Worm (Caenorhabditis elegans): ENCODE results near the gene spin-4.

Gene spin-4

DNA sequence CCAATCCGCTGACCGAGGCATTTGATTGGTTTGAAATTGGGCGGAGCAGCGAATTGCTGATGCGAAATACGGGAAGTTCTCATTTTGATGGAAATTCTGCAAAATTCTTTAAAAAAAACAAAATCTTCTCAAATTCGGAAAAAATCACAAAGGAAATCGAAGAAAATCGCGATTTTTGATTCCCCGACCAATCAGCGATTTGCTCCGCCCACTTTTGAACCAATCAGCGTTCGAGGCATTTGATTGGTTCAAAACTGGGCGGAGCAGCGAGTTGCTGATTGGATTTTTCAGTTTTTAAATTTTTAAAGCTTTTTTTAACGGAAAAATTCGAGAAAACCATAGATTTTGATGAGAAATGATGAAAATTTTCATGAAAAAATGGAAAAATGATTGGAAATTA lies 52.2 kb downstream of the spin-4 start:
- no peak for TF ChIP-seq B0310.2 (tag; optimal IDR thresholded peaks at IDR 0.05)

DNA sequence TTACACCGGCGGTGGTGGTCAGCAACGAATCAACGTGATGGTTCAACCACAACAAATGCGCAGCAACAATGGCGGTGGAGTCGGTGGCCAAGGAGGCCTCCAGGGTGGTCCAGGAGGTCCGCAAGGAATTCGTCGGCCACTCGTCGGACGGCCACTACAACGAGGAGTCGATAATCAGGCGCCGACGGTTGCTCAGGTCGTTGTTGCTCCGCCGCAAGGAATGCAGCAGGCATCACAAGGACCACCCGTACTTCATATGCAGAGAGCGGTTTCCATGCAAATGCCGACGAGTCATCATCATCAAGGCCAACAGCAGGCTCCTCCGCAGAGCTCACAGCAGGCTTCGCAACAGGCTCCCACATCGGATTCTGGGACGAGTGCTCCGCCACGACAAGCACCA lies 55.4 kb downstream of the spin-4 start:
- no peak for TF ChIP-seq aly-1 (tag; optimal IDR thresholded peaks at IDR 0.05)
- TF ChIP-seq hnd-1 (tag; optimal IDR thresholded peaks at IDR 0.05), result no peak
- TF ChIP-seq flt-1 (GFP tag; IDR thresholded peaks at IDR 0.05), result no peak
- TF ChIP-seq tra-4 (tag; optimal IDR thresholded peaks at IDR 0.05), result no peak
- no peak for TF ChIP-seq tbx-37 (GFP tag; conservative IDR thresholded peaks at IDR 0.05)
- no peak for TF ChIP-seq scrt-1 (GFP tag; IDR thresholded peaks at IDR 0.05)
- no peak for TF ChIP-seq F13C5.2 (tag; optimal IDR thresholded peaks at IDR 0.05)
- no peak for TF ChIP-seq ets-7 (tag; optimal IDR thresholded peaks at IDR 0.05)
- no peak for TF ChIP-seq B0310.2 (tag; optimal IDR thresholded peaks at IDR 0.05)
- no peak for TF ChIP-seq hmbx-1 (tag; optimal IDR thresholded peaks at IDR 0.05)
- no peak for TF ChIP-seq pes-1 (GFP tag; IDR thresholded peaks at IDR 0.05)
- TF ChIP-seq ceh-36 (tag; optimal IDR thresholded peaks at IDR 0.05), result no peak
- TF ChIP-seq hmg-4 (GFP tag; optimal IDR thresholded peaks at IDR 0.05), result no peak
- no peak for TF ChIP-seq sea-1 (GFP tag; conservative IDR thresholded peaks at IDR 0.05)
- no peak for TF ChIP-seq ama-1 (optimal IDR thresholded peaks at IDR 0.05)
- no peak for TF ChIP-seq ceh-13 (GFP tag; optimal IDR thresholded peaks at IDR 0.05)

DNA sequence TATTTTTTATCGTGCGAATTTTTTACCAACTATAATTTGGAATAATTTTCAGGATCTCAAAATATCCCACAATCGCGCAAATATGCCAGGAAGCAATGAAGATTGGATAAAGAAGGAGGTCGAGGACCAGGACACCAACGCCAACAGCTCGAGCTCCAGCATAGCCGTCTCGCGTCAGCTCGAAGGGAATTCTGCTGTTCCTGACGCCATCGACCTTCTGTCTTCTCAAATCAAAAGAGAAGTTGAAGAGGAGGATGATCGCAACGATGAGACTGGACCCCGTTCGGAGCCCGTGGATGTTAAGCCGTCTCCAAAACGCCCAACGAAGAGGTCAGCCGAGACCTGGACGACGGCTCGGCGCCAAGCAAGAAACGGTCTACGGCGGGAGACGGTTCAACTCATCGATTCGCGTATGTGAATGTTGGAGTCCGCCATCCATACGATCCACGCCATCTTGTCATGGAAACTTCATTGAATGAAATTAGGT lies 58.3 kb downstream of the spin-4 start, which contains the start of gene Y111B2A.21:
Y111B2A.21 (plus strand) TSS at position 51 of the 487 bp plus-strand sequence.
- TF ChIP-seq pes-1 (GFP tag; IDR thresholded peaks at IDR 0.05), result no peak
- TF ChIP-seq tra-4 (tag; optimal IDR thresholded peaks at IDR 0.05), result no peak
- no peak for TF ChIP-seq aly-1 (tag; optimal IDR thresholded peaks at IDR 0.05)
- TF ChIP-seq tbx-11 (GFP tag; IDR thresholded peaks at IDR 0.05), result no peak
- TF ChIP-seq ets-7 (tag; optimal IDR thresholded peaks at IDR 0.05), result no peak
- TF ChIP-seq ceh-36 (tag; optimal IDR thresholded peaks at IDR 0.05), result no peak
- TF ChIP-seq B0310.2 (tag; optimal IDR thresholded peaks at IDR 0.05), result no peak
- TF ChIP-seq hmg-4 (GFP tag; optimal IDR thresholded peaks at IDR 0.05), result no peak

All from whole organism, early embryonic.